Worm (Caenorhabditis elegans) whole organism, late embryonic: ENCODE measurements around the gene ref-1.

Source experiments
- Y22D7AL.16 ChIP-seq: sonication (generic microtip); optimal IDR thresholded peaks from 2 replicates; lab custom pipeline; 2016; ENCODE audit warnings: missing genetic modification characterization, missing compliant biosample characterization
- ama-1 ChIP-seq: fragments of 150-350 bp; optimal IDR thresholded peaks from 2 replicates; lab custom pipeline; 2014
- ceh-31 ChIP-seq: sonication (generic microtip); optimal IDR thresholded peaks from 2 replicates; lab custom pipeline; 2016; ENCODE audit warnings: missing genetic modification characterization, missing compliant biosample characterization
- dve-1 ChIP-seq: sonication (generic microtip); optimal IDR thresholded peaks from 2 replicates; lab custom pipeline; 2017; ENCODE audit warnings: antibody characterized with exemption, mild to moderate bottlenecking, missing genetic modification characterization, missing compliant biosample characterization
- elt-2 ChIP-seq: sonication (generic microtip); optimal IDR thresholded peaks from 2 replicates; lab custom pipeline; 2016; ENCODE audit warnings: missing genetic modification reagents, missing genetic modification characterization, missing compliant biosample characterization
- fkh-6 ChIP-seq: sonication (generic microtip); optimal IDR thresholded peaks from 2 replicates; lab custom pipeline; 2016; ENCODE audit warnings: missing genetic modification characterization, missing compliant biosample characterization
- lin-11 ChIP-seq: fragments of 200-800 bp; sonication (Bioruptor generic); optimal IDR thresholded peaks from 2 replicates; lab custom pipeline; 2018; ENCODE audit warnings: mild to moderate bottlenecking, missing genetic modification characterization, missing compliant biosample characterization
- madf-2 ChIP-seq: sonication (generic microtip); optimal IDR thresholded peaks from 2 replicates; lab custom pipeline; 2017; ENCODE audit warnings: missing genetic modification characterization, missing compliant biosample characterization
- nhr-11 ChIP-seq: fragments of 150-350 bp; optimal IDR thresholded peaks from 2 replicates; lab custom pipeline; 2014; ENCODE audit warnings: missing biosample characterization, missing genetic modification characterization
- pat-9 ChIP-seq: fragments of 200-800 bp; sonication (Bioruptor generic); optimal IDR thresholded peaks from 2 replicates; lab custom pipeline; 2018; ENCODE audit warnings: mild to moderate bottlenecking, missing genetic modification characterization, moderate library complexity, missing compliant biosample characterization
- sox-2 ChIP-seq: fragments of 200-800 bp; sonication (Bioruptor generic); IDR thresholded peaks from 2 replicates; pipeline ENCODE4 v1.3.6; 2022; ENCODE audit warnings: missing genetic modification reagents, missing genetic modification characterization, missing compliant biosample characterization
- sox-4 ChIP-seq: sonication (generic microtip); optimal IDR thresholded peaks from 2 replicates; lab custom pipeline; 2017; ENCODE audit warnings: mild to moderate bottlenecking, missing genetic modification characterization, inconsistent platforms, missing compliant biosample characterization
- unc-42 ChIP-seq: sonication (generic microtip); optimal IDR thresholded peaks from 2 replicates; lab custom pipeline; 2016; ENCODE audit warnings: missing genotype, missing genetic modification characterization, missing compliant biosample characterization
- unc-86 ChIP-seq: sonication (generic microtip); optimal IDR thresholded peaks from 2 replicates; lab custom pipeline; 2016; ENCODE audit warnings: missing genetic modification characterization, missing compliant biosample characterization

DNA sequence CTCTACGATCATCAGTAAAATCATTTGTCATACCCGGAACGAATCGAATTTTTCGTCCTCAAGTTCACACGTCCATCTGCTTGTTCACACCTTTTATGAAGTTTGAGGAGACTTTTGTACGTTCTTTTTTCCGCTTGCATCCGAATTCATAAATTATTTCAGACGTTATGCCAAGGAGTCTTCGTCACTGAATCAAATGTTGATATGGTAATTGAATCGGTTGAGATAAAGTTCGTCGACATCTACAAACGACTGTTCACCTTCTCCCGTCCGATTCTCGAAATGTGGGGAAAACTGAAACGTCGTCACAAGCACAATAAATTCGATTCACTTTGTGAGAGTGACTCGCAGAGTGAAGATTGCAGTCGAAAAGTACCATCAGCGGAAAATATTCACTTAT, 33.8 kb downstream of the ref-1 start:
- TF ChIP-seq unc-86: no peak
- no peak for TF ChIP-seq lin-11
- no peak for TF ChIP-seq dve-1 (tag; lab: Kevin White, UChicago)
- no peak for TF ChIP-seq nhr-11 (tag; lab: Kevin White, UChicago)
- TF ChIP-seq Y22D7AL.16 (tag; lab: Kevin White, UChicago): no peak
- TF ChIP-seq sox-2 (GFP tag; lab: Robert Waterston, UW): no peak
- no peak for TF ChIP-seq unc-42
- TF ChIP-seq sox-4 (tag; lab: Kevin White, UChicago): no peak
- TF ChIP-seq elt-2 (tag; lab: Kevin White, UChicago): no peak
- TF ChIP-seq fkh-6: no peak
- no peak for TF ChIP-seq ceh-31 (tag; lab: Kevin White, UChicago)
- TF ChIP-seq pat-9 (tag; lab: Kevin White, UChicago): no peak
- no peak for TF ChIP-seq madf-2 (tag; lab: Kevin White, UChicago)
- no peak for TF ChIP-seq ama-1 (lab: Kevin White, UChicago)
